Worm (Caenorhabditis elegans) whole organism, L3 larva: ENCODE data around the gene H43I07.4.

ENCODE experiments used
- ama-1 ChIP-seq: fragments of 150-350 bp; optimal IDR thresholded peaks from 2 replicates; lab custom pipeline; 2018
- egl-5 ChIP-seq: fragments of 150-350 bp; optimal IDR thresholded peaks from 2 replicates; lab custom pipeline; 2017; ENCODE audit warnings: missing biosample characterization, missing genetic modification reagents, missing genetic modification characterization, inconsistent platforms
- lin-15B ChIP-seq: fragments of 150-350 bp; optimal IDR thresholded peaks from 2 replicates; lab custom pipeline; 2014; ENCODE audit warnings: missing biosample characterization, missing genetic modification characterization
- mdl-1 ChIP-seq: fragments of 150-350 bp; optimal IDR thresholded peaks from 2 replicates; lab custom pipeline; 2014; ENCODE audit warnings: missing biosample characterization, missing genetic modification characterization
- nfya-1 ChIP-seq: sonication (generic microtip); optimal IDR thresholded peaks from 2 replicates; lab custom pipeline; 2017; ENCODE audit warnings: missing genetic modification characterization, mild to moderate bottlenecking, missing compliant biosample characterization, antibody characterized with exemption, moderate library complexity; ENCODE audit not compliant: insufficient read depth
- nhr-237 ChIP-seq: fragments of 150-350 bp; optimal IDR thresholded peaks from 2 replicates; lab custom pipeline; 2014; ENCODE audit warnings: missing biosample characterization, missing genetic modification characterization
- nhr-28 ChIP-seq: fragments of 150-350 bp; optimal IDR thresholded peaks from 2 replicates; lab custom pipeline; 2014; ENCODE audit warnings: missing biosample characterization, missing genetic modification characterization
- pha-4 ChIP-seq: fragments of 150-350 bp; optimal IDR thresholded peaks from 2 replicates; lab custom pipeline; 2014; ENCODE audit warnings: missing biosample characterization, missing genetic modification reagents, missing genetic modification characterization
- pqm-1 ChIP-seq: fragments of 150-350 bp; optimal IDR thresholded peaks from 2 replicates; lab custom pipeline; 2017; ENCODE audit warnings: missing biosample characterization, missing genetic modification characterization, inconsistent platforms
- sea-2 ChIP-seq: fragments of 150-350 bp; sonication (generic microtip); optimal IDR thresholded peaks from 4 replicates; lab custom pipeline; 2014; ENCODE audit warnings: missing biosample characterization, missing genetic modification reagents, missing genetic modification characterization
- skn-1 ChIP-seq: fragments of 150-350 bp; optimal IDR thresholded peaks from 2 replicates; lab custom pipeline; 2014; ENCODE audit warnings: missing biosample characterization, missing genetic modification characterization
- snpc-4 ChIP-seq: fragments of 150-350 bp; optimal IDR thresholded peaks from 2 replicates; lab custom pipeline; 2014; ENCODE audit warnings: missing biosample characterization, missing genetic modification characterization
- zag-1 ChIP-seq: fragments of 150-350 bp; optimal IDR thresholded peaks from 2 replicates; lab custom pipeline; 2014; ENCODE audit warnings: missing biosample characterization, missing genetic modification characterization

DNA sequence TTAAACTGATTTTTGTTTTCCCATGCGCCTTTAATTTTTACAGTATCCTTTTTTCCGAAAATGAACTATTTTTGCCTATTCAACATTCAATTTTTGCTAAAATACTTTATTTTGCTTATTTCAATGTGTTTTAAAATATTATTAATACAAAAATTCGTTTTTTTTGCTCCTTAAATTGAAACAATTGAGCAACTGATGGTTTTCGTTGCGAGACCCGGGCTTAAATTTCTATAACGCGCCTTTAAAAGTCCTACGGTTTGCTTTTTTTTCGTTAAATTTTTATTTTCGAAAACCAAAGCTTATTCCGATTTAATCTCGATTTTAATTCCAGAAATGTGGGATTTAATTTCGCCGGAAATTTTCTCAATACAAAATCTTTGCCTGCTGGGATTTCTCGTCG, 20.7 kb upstream of the H43I07.4 start, which contains the start of gene algn-5:
- no peak for TF ChIP-seq skn-1 (tag; lab: Kevin White, UChicago)
- TF ChIP-seq lin-15B (tag; lab: Kevin White, UChicago) = no peak
- no peak for TF ChIP-seq nfya-1 (tag; lab: Kevin White, UChicago)
- no peak for TF ChIP-seq sea-2 (GFP tag; lab: Kevin White, UChicago)
- TF ChIP-seq ama-1 (lab: Kevin White, UChicago) = no peak
- no peak for TF ChIP-seq zag-1
- TF ChIP-seq egl-5 = no peak
- TF ChIP-seq pha-4 (tag; lab: Kevin White, UChicago) = no peak
- no peak for TF ChIP-seq snpc-4
- no peak for TF ChIP-seq nhr-28
- no peak for TF ChIP-seq mdl-1 (tag; lab: Kevin White, UChicago)
- no peak for TF ChIP-seq nhr-237
- no peak for TF ChIP-seq pqm-1
